Worm (Caenorhabditis elegans) whole organism, L1 larva: ENCODE results near the gene C07A12.7.

Experiments
- blmp-1 ChIP-seq: fragments of 150-350 bp; optimal IDR thresholded peaks from 2 replicates; lab custom pipeline; 2014; ENCODE audit warnings: missing biosample characterization, missing genetic modification characterization
- ceh-8 ChIP-seq: fragments of 200-800 bp; sonication (Bioruptor generic); optimal IDR thresholded peaks from 2 replicates; lab custom pipeline; 2018; ENCODE audit warnings: mild to moderate bottlenecking, missing genetic modification characterization, moderate library complexity, missing compliant biosample characterization
- ceh-82 ChIP-seq, 3 experiments: fragments of 150-350 bp in 1 of 3; sonication (generic microtip) in 2 of 3; optimal IDR thresholded peaks; 2 replicates each; lab custom pipeline; 2014 to 2017; ENCODE audit warnings: missing biosample characterization in 3 of 3, missing genetic modification characterization in 3 of 3
- ceh-88 ChIP-seq: fragments of 200-800 bp; sonication (Bioruptor generic); IDR thresholded peaks from 2 replicates; pipeline ENCODE4 v1.3.6; 2022; ENCODE audit warnings: missing genetic modification characterization, missing compliant biosample characterization
- efl-1 ChIP-seq, 4 experiments: fragments of 150-350 bp; optimal IDR thresholded peaks in 3 of 4; peaks in 1 of 4; 1 replicate in 1 of 4; 2 replicates in 3 of 4; lab custom pipeline; 2014; ENCODE audit warnings: missing biosample characterization in 2 of 4, missing genetic modification characterization in 2 of 4, missing genetic modification reagents in 2 of 4
- elt-2 ChIP-seq: sonication (generic microtip); optimal IDR thresholded peaks from 2 replicates; lab custom pipeline; 2016; ENCODE audit warnings: missing genetic modification characterization, mild to moderate bottlenecking, inconsistent platforms, missing compliant biosample characterization, missing genetic modification reagents
- fos-1 ChIP-seq: fragments of 150-350 bp; optimal IDR thresholded peaks from 2 replicates; lab custom pipeline; 2014; ENCODE audit warnings: missing biosample characterization, missing genetic modification characterization
- hlh-4 ChIP-seq: sonication (generic microtip); optimal IDR thresholded peaks from 2 replicates; lab custom pipeline; 2016; ENCODE audit warnings: mild to moderate bottlenecking, missing genetic modification characterization, missing compliant biosample characterization
- hpl-2 ChIP-seq: fragments of 150-350 bp; optimal IDR thresholded peaks from 2 replicates; lab custom pipeline; 2014; ENCODE audit warnings: missing biosample characterization, missing genetic modification reagents, missing genetic modification characterization
- jun-1 ChIP-seq: fragments of 150-350 bp; optimal IDR thresholded peaks from 2 replicates; lab custom pipeline; 2014; ENCODE audit warnings: missing biosample characterization, missing genetic modification reagents, missing genetic modification characterization
- lin-13 ChIP-seq: fragments of 150-350 bp; optimal IDR thresholded peaks from 2 replicates; lab custom pipeline; 2014; ENCODE audit warnings: missing biosample characterization, missing genetic modification reagents, missing genetic modification characterization
- lin-14 ChIP-seq: fragments of 200-800 bp; sonication (Bioruptor generic); optimal IDR thresholded peaks from 2 replicates; lab custom pipeline; 2018; ENCODE audit warnings: mild to moderate bottlenecking, missing genetic modification characterization, moderate library complexity, missing compliant biosample characterization
- lin-35 ChIP-seq, 2 experiments: fragments of 150-350 bp; optimal IDR thresholded peaks; 2 replicates each; lab custom pipeline; 2014; ENCODE audit warnings: missing biosample characterization in 2 of 2, missing genetic modification characterization in 2 of 2, missing genetic modification reagents in 2 of 2
- lsy-2 ChIP-seq, 2 experiments: fragments of 150-350 bp; optimal IDR thresholded peaks; 2 replicates each; lab custom pipeline; 2014; ENCODE audit warnings: missing biosample characterization in 2 of 2, missing genetic modification characterization in 2 of 2
- mdl-1 ChIP-seq, 2 experiments: fragments of 150-350 bp; optimal IDR thresholded peaks; 2 replicates each; lab custom pipeline; 2014 to 2017; ENCODE audit warnings: missing biosample characterization in 2 of 2, missing genetic modification characterization in 2 of 2, inconsistent platforms in 1 of 2
- mef-2 ChIP-seq: fragments of 150-350 bp; optimal IDR thresholded peaks from 2 replicates; lab custom pipeline; 2014; ENCODE audit warnings: missing biosample characterization, missing genetic modification characterization
- nhr-12 ChIP-seq: sonication (generic microtip); optimal IDR thresholded peaks from 2 replicates; lab custom pipeline; 2017; ENCODE audit warnings: missing biosample characterization, missing genetic modification characterization
- nhr-20 ChIP-seq: sonication (generic microtip); optimal IDR thresholded peaks from 2 replicates; lab custom pipeline; 2016; ENCODE audit warnings: mild to moderate bottlenecking, missing genetic modification characterization, missing compliant biosample characterization
- nhr-71 ChIP-seq: sonication (generic microtip); optimal IDR thresholded peaks from 2 replicates; lab custom pipeline; 2016; ENCODE audit warnings: mild to moderate bottlenecking, missing genetic modification characterization, moderate library complexity, missing compliant biosample characterization
- nhr-76 ChIP-seq: sonication (generic microtip); optimal IDR thresholded peaks from 2 replicates; lab custom pipeline; 2017; ENCODE audit warnings: missing biosample characterization, missing genetic modification characterization
- nhr-77 ChIP-seq: fragments of 150-350 bp; optimal IDR thresholded peaks from 2 replicates; lab custom pipeline; 2014; ENCODE audit warnings: missing biosample characterization, missing genetic modification characterization
- nhr-85 ChIP-seq: sonication (generic microtip); peaks from one replicate; lab custom pipeline; 2016; ENCODE audit warnings: missing genetic modification characterization, inconsistent platforms, missing compliant biosample characterization
- nhr-90 ChIP-seq: sonication (generic microtip); optimal IDR thresholded peaks from 2 replicates; lab custom pipeline; 2016; ENCODE audit warnings: mild to moderate bottlenecking, missing genetic modification characterization, missing compliant biosample characterization; ENCODE audit not compliant: poor library complexity
- pax-3 ChIP-seq: fragments of 200-800 bp; sonication (Bioruptor generic); optimal IDR thresholded peaks from 2 replicates; lab custom pipeline; 2018; ENCODE audit warnings: mild to moderate bottlenecking, missing genetic modification characterization, moderate library complexity, missing compliant biosample characterization
- snu-23 ChIP-seq: sonication (generic microtip); optimal IDR thresholded peaks from 2 replicates; lab custom pipeline; 2016; ENCODE audit warnings: missing genetic modification characterization, missing compliant biosample characterization
- tbx-2 ChIP-seq: sonication (generic microtip); optimal IDR thresholded peaks from 2 replicates; lab custom pipeline; 2016; ENCODE audit warnings: missing genetic modification characterization, missing compliant biosample characterization
- tlp-1 ChIP-seq: fragments of 150-350 bp; optimal IDR thresholded peaks from 2 replicates; lab custom pipeline; 2014; ENCODE audit warnings: missing biosample characterization, missing genetic modification characterization
- unc-130 ChIP-seq: fragments of 150-350 bp; optimal IDR thresholded peaks from 2 replicates; lab custom pipeline; 2017; ENCODE audit warnings: missing biosample characterization, missing genetic modification characterization, inconsistent platforms
- unc-30 ChIP-seq: sonication (generic microtip); optimal IDR thresholded peaks from 2 replicates; lab custom pipeline; 2017; ENCODE audit warnings: missing biosample characterization, missing genetic modification characterization
- unc-62 ChIP-seq: fragments of 150-350 bp; optimal IDR thresholded peaks from 2 replicates; lab custom pipeline; 2014; ENCODE audit warnings: missing biosample characterization, missing genetic modification reagents, missing genetic modification characterization
- vab-15 ChIP-seq: sonication (generic microtip); optimal IDR thresholded peaks from 2 replicates; lab custom pipeline; 2017; ENCODE audit warnings: missing genotype, mild to moderate bottlenecking, missing genetic modification characterization, missing compliant biosample characterization
- zag-1 ChIP-seq: fragments of 150-350 bp; optimal IDR thresholded peaks from 2 replicates; lab custom pipeline; 2014; ENCODE audit warnings: missing biosample characterization, missing genetic modification characterization

Gene C07A12.7

ce11 chrX:4564717-4565316 is 42.9 kb upstream of the C07A12.7 start, which contains the start of gene amt-4:
Gene amt-4 (plus strand): TSS chrX:4565302.
- TF ChIP-seq snu-23 (GFP tag; lab: Kevin White, UChicago) (no peak), elt-2 (tag; lab: Kevin White, UChicago) (peak; percentile 98), nhr-90 (tag; lab: Kevin White, UChicago) (peak; percentile 13), nhr-20 (tag; lab: Kevin White, UChicago) (peak; percentile 23), lin-13 (GFP tag; lab: Kevin White, UChicago) (no peak), lin-14 (GFP tag; lab: Kevin White, UChicago) (peak; percentile 4), unc-62 (no peak), tlp-1 (tag; lab: Kevin White, UChicago) (peak; percentile 27), mdl-1 (tag; optimal IDR thresholded peaks at IDR 0.05; lab: Kevin White, UChicago) (peak in 1 of 2 experiments; percentile 64), nhr-71 (tag; lab: Kevin White, UChicago) (peak; percentile 31), jun-1 (tag; lab: Kevin White, UChicago) (peak; percentile 13)

ce11 chrX:4562288-4562687 is 40.3 kb upstream of the C07A12.7 start:
- TF ChIP-seq nhr-76 (tag; lab: Kevin White, UChicago) (no peak), hlh-4 (tag; lab: Kevin White, UChicago) (peak; percentile 84)

ce11 chrX:4561863-4562262 is 39.9 kb upstream of the C07A12.7 start, which contains the start of gene C05E11.6:
Gene C05E11.6 (plus strand): TSS chrX:4562163.
- no peak for TF ChIP-seq unc-30 (tag; lab: Kevin White, UChicago)
- no peak for TF ChIP-seq ceh-82 (tag; optimal IDR thresholded peaks at IDR 0.05; lab: Kevin White, UChicago)
- TF ChIP-seq ceh-88 (GFP tag; lab: Robert Waterston, UW) = no peak
- no peak for TF ChIP-seq efl-1 (optimal IDR thresholded peaks at IDR 0.05; lab: Kevin White, UChicago)
- no peak for TF ChIP-seq efl-1 (GFP tag; optimal IDR thresholded peaks at IDR 0.05 in 1 of 2; lab: Kevin White, UChicago)
- TF ChIP-seq blmp-1 (tag; lab: Kevin White, UChicago) = no peak
- TF ChIP-seq fos-1 = no peak
- TF ChIP-seq nhr-12 (tag; lab: Kevin White, UChicago) = no peak
- TF ChIP-seq vab-15 (tag; lab: Kevin White, UChicago) = no peak
- no peak for TF ChIP-seq lin-14 (GFP tag; lab: Kevin White, UChicago)
- TF ChIP-seq tbx-2 = no peak
- no peak for TF ChIP-seq mef-2
- TF ChIP-seq nhr-77 (tag; lab: Kevin White, UChicago) = no peak
- TF ChIP-seq lsy-2 (tag; optimal IDR thresholded peaks at IDR 0.05; lab: Kevin White, UChicago) = no peak
- TF ChIP-seq hpl-2 (GFP tag; lab: Kevin White, UChicago) = no peak
- TF ChIP-seq ceh-8 = no peak

ce11 chrX:4556028-4556427 is 34.1 kb upstream of the C07A12.7 start:
- no peak for TF ChIP-seq unc-130
- TF ChIP-seq blmp-1 (tag; lab: Kevin White, UChicago) = peak; percentile 43
- no peak for TF ChIP-seq pax-3 (tag; lab: Kevin White, UChicago)
- TF ChIP-seq hlh-4 (tag; lab: Kevin White, UChicago) = no peak
- TF ChIP-seq lin-14 (GFP tag; lab: Kevin White, UChicago) = peak; percentile 37
- TF ChIP-seq lin-35 (GFP tag; optimal IDR thresholded peaks at IDR 0.05; lab: Kevin White, UChicago) = no peak
- no peak for TF ChIP-seq nhr-90 (tag; lab: Kevin White, UChicago)
- peak; percentile 81 for TF ChIP-seq nhr-85 (tag; lab: Kevin White, UChicago)

- TF ChIP-seq nhr-85 (tag; lab: Kevin White, UChicago) (peak; percentile 68), zag-1 (tag; lab: Kevin White, UChicago) (no peak)
Observed at ce11 chrX:4554385-4554784, 32.4 kb upstream of the C07A12.7 start, which contains the start of gene ham-2. Gene ham-2 (plus strand): TSS chrX:4554685.
